Worm (Caenorhabditis elegans): ENCODE measurements around the gene xpo-3.

Gene xpo-3

DNA sequence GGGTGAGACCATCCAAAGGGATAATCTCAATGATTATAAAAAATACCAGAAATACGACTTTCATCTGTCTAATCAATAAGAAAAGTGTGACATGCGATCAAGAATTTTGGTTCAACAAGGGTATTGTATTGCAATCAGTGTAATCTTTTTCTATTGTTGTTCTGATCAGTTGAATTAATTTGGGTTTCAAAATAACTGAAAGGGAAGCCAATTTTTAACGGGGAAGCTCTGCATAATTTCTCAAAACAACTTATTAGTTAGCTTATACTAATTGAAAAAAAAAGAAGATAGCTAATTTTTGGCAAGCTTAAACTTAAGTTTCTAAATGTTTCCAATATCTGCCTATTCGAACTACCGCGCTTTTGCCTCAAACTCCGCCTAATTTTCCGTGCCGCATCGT lies 3.4 kb upstream of the xpo-3 start, which contains the start of gene C49H3.12:
Gene C49H3.12 (minus strand): TSS at position 101 of the 400 bp plus-strand sequence.
- TF ChIP-seq che-1 (tag; optimal IDR thresholded peaks at IDR 0.05) (no peak), ceh-30 (tag; optimal IDR thresholded peaks at IDR 0.05) (no peak), mec-3 (tag; optimal IDR thresholded peaks at IDR 0.05; ENCODE audit: borderline replicate concordance) (no peak), ahr-1 (tag; optimal IDR thresholded peaks at IDR 0.05) (no peak), fkh-6 (tag; optimal IDR thresholded peaks at IDR 0.05) (no peak), C08G9.2 (tag; optimal IDR thresholded peaks at IDR 0.05) (no peak), K02D7.2 (tag; optimal IDR thresholded peaks at IDR 0.05) (no peak), hlh-15 (tag; optimal IDR thresholded peaks at IDR 0.05) (no peak)

ce11 chrIV:7926102-7926840 lies 2.4 kb upstream of the xpo-3 start, which contains the start of gene rps-2:
Gene rps-2 (minus strand): TSS chrIV:7926391.
- TF ChIP-seq nfya-1 (tag; optimal IDR thresholded peaks at IDR 0.05) (peak; percentile 11), ceh-24 (tag; optimal IDR thresholded peaks at IDR 0.05) (no peak), pha-2 (tag; optimal IDR thresholded peaks at IDR 0.05) (no peak), C38D4.7 (GFP tag; optimal IDR thresholded peaks at IDR 0.05) (no peak), odd-2 (tag; optimal IDR thresholded peaks at IDR 0.05) (no peak), zip-5 (tag; optimal IDR thresholded peaks at IDR 0.05) (no peak)

DNA sequence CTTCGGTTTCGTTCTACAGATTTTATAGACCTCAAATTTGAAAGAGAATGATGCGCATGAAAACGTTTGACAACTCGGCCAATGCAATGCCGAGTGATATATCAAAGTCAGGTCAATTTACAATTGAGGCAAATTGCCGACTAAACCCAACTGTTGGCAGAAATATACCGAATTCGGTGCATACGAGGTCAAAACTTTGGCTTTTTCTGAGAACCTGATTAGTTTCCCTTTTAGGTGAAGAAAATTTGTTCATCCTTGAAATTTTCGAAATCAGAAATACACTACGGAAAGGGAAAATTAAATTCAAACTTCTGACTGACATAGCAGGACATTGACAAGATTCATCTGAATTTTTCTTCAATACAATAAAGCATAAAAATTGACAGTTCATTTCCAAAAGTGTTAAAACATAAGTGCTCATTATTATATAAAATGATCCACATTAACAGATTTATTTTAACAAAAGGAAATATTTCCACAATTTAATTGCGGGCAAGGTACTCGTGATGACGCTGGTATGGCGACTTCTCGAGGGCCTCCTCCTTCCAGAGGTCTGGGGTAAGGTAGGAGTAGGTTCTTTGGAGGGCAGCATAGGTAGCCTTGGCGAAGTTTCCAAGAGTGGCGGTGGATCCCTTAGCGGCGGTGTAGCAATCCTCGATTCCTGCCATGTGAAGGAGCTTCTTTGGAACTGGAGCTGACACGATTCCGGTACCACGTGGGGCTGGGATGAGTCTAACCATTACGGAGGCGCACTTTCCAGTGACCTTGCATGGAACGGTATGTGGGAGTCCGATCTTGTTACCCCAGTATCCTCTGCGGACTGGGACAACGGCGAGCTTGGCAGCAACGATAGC lies 1.4 kb upstream of the xpo-3 start:
- TF ChIP-seq lin-11 (tag; optimal IDR thresholded peaks at IDR 0.05) (no peak), ztf-16 (tag; optimal IDR thresholded peaks at IDR 0.05) (no peak), F13H6.1 (tag; optimal IDR thresholded peaks at IDR 0.05) (no peak), hlh-13 (GFP tag; optimal IDR thresholded peaks at IDR 0.05) (no peak), dve-1 (tag; optimal IDR thresholded peaks at IDR 0.05) (no peak), sox-4 (tag; optimal IDR thresholded peaks at IDR 0.05) (no peak), elt-4 (tag; optimal IDR thresholded peaks at IDR 0.05) (peak; percentile 51), ceh-30 (tag; optimal IDR thresholded peaks at IDR 0.05) (no peak), ama-1 (optimal IDR thresholded peaks at IDR 0.05) (peak; percentile 9)

ce11 chrIV:7920126-7920525 lies 3.7 kb downstream of the xpo-3 start, which contains the start of gene C49H3.16:
Gene C49H3.16 (plus strand): TSS chrIV:7920426.
- TF ChIP-seq pat-9 (tag; optimal IDR thresholded peaks at IDR 0.05) (no peak), elt-2 (tag; optimal IDR thresholded peaks at IDR 0.05) (no peak), tbx-2 (tag; optimal IDR thresholded peaks at IDR 0.05) (no peak), ahr-1 (tag; optimal IDR thresholded peaks at IDR 0.05) (no peak), unc-3 (GFP tag; conservative IDR thresholded peaks at IDR 0.05) (no peak), unc-3 (tag; optimal IDR thresholded peaks at IDR 0.05) (no peak), fkh-10 (GFP tag; optimal IDR thresholded peaks at IDR 0.05) (no peak), tbx-7 (tag; optimal IDR thresholded peaks at IDR 0.05) (no peak), lin-11 (tag; optimal IDR thresholded peaks at IDR 0.05) (no peak), hlh-6 (tag; optimal IDR thresholded peaks at IDR 0.05) (no peak), eyg-1 (tag; optimal IDR thresholded peaks at IDR 0.05) (no peak), ceh-6 (GFP tag; optimal IDR thresholded peaks at IDR 0.05) (no peak)

ce11 chrIV:7917881-7918280 lies 6.0 kb downstream of the xpo-3 start:
- TF ChIP-seq T23F11.4 (GFP tag; optimal IDR thresholded peaks at IDR 0.05) = no peak

Measured in whole organism, late embryonic.